Worm (Caenorhabditis elegans) whole organism, L4 larva: ENCODE results near the gene str-255.

Experiments used
- T20F7.1 ChIP-seq: fragments of 200-800 bp; sonication (Bioruptor generic); optimal IDR thresholded peaks from 2 replicates; lab custom pipeline; 2018; ENCODE audit warnings: mild to moderate bottlenecking, missing genetic modification characterization, missing compliant biosample characterization
- ceh-82 ChIP-seq: sonication (generic microtip); optimal IDR thresholded peaks from 2 replicates; lab custom pipeline; 2017; ENCODE audit warnings: missing biosample characterization, missing genetic modification characterization
- lsy-2 ChIP-seq, 2 experiments: fragments of 150-350 bp in 1 of 2; sonication (generic microtip) in 1 of 2; optimal IDR thresholded peaks; 2 replicates each; lab custom pipeline; 2014 to 2017; ENCODE audit warnings: missing biosample characterization in 2 of 2, missing genetic modification characterization in 2 of 2
- nhr-237 ChIP-seq: sonication (generic microtip); optimal IDR thresholded peaks from 2 replicates; lab custom pipeline; 2017; ENCODE audit warnings: missing biosample characterization, missing genetic modification characterization
- snpc-4 ChIP-seq: fragments of 150-350 bp; optimal IDR thresholded peaks from 2 replicates; lab custom pipeline; 2014; ENCODE audit warnings: missing biosample characterization, missing genetic modification characterization
- ztf-7 ChIP-seq: fragments of 150-350 bp; optimal IDR thresholded peaks from 2 replicates; lab custom pipeline; 2014; ENCODE audit warnings: missing biosample characterization, missing genetic modification characterization

DNA sequence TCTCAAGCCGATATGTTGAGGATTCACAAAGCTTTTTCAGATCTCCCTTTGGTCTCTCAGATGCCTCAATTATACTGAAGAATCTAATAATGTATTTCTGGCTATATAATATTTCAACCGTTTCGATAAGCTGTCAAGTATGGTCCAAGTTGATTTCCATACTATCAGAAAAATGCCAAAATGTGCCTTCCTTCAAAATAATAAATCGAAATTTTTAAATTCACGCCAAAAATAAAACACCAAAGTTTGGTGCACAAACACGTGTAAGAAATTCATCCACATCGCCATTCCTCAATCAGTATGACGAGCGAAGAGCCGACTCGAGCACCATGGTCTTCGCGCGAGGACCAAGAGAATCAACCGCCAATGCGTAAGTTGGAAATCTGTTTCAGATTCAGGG lies 44.1 kb downstream of the str-255 start, which contains the start of gene F22F7.11:
- TF ChIP-seq ztf-7 (tag; lab: Kevin White, UChicago): no peak
- TF ChIP-seq T20F7.1 (GFP tag; lab: Kevin White, UChicago): no peak
- TF ChIP-seq lsy-2 (tag; optimal IDR thresholded peaks at IDR 0.05; lab: Kevin White, UChicago): no peak
- no peak for TF ChIP-seq nhr-237 (tag; lab: Kevin White, UChicago)
- TF ChIP-seq snpc-4 (tag; lab: Kevin White, UChicago): no peak
- TF ChIP-seq ceh-82 (tag; lab: Kevin White, UChicago): no peak
